Fruit fly (Drosophila melanogaster) whole organism, pupa: ENCODE measurements around the gene ebd2.

Experiments used
- CG10348 ChIP-seq: fragments of 200-800 bp; sonication (Bioruptor generic); IDR thresholded peaks from 2 replicates; pipeline ENCODE4 v1.3.6; 2022; ENCODE audit warnings: missing biosample characterization, missing genetic modification characterization
- CG12605 ChIP-seq: fragments of 200-800 bp; sonication (Bioruptor generic); IDR thresholded peaks from 2 replicates; pipeline ENCODE4 v1.3.6; 2022; ENCODE audit warnings: missing biosample characterization, missing genetic modification characterization
- CG13204 ChIP-seq: fragments of 200-800 bp; sonication (Bioruptor generic); optimal IDR thresholded peaks from 2 replicates; lab custom pipeline; 2018; ENCODE audit warnings: missing biosample characterization, mild to moderate bottlenecking, missing genetic modification characterization, moderate library complexity
- CG14655 ChIP-seq: fragments of 200-800 bp; sonication (Bioruptor generic); optimal IDR thresholded peaks from 3 replicates; lab custom pipeline; 2017; ENCODE audit warnings: mild to moderate bottlenecking, missing biosample characterization, missing genetic modification reagents, missing genetic modification characterization
- CG15710 ChIP-seq: fragments of 200-800 bp; sonication (Bioruptor generic); optimal IDR thresholded peaks from 2 replicates; lab custom pipeline; 2018; ENCODE audit warnings: missing biosample characterization, mild to moderate bottlenecking, missing genetic modification characterization, moderate library complexity
- CG17806 ChIP-seq: fragments of 200-800 bp; sonication (Bioruptor generic); optimal IDR thresholded peaks from 2 replicates; lab custom pipeline; 2018; ENCODE audit warnings: missing biosample characterization, mild to moderate bottlenecking, missing genetic modification characterization, moderate library complexity
- CG32121 ChIP-seq: fragments of 200-800 bp; sonication (Bioruptor generic); IDR thresholded peaks from 2 replicates; pipeline ENCODE4 v1.3.6; 2022; ENCODE audit warnings: missing biosample characterization, missing genetic modification characterization
- CG34367 ChIP-seq: fragments of 200-800 bp; sonication (Bioruptor generic); optimal IDR thresholded peaks from 2 replicates; lab custom pipeline; 2018; ENCODE audit warnings: missing biosample characterization, mild to moderate bottlenecking, missing genetic modification characterization
- CG4496 ChIP-seq: fragments of 200-800 bp; sonication (Bioruptor generic); IDR thresholded peaks from 3 replicates; pipeline ENCODE4 v1.3.6; 2022; ENCODE audit warnings: missing biosample characterization, missing genetic modification characterization
- CG8159 ChIP-seq: fragments of 200-800 bp; sonication (Bioruptor generic); optimal IDR thresholded peaks from 3 replicates; lab custom pipeline; 2018; ENCODE audit warnings: missing biosample characterization, mild to moderate bottlenecking, missing genetic modification characterization, moderate library complexity
- CG8301 ChIP-seq: fragments of 200-800 bp; sonication (Bioruptor generic); optimal IDR thresholded peaks from 2 replicates; lab custom pipeline; 2018; ENCODE audit warnings: missing biosample characterization, mild to moderate bottlenecking, missing genetic modification characterization
- CG9948 ChIP-seq: fragments of 200-800 bp; sonication (Bioruptor generic); optimal IDR thresholded peaks from 2 replicates; lab custom pipeline; 2018; ENCODE audit warnings: missing biosample characterization, mild to moderate bottlenecking, missing genetic modification characterization, moderate library complexity
- D1 ChIP-seq: fragments of 200-800 bp; sonication (Bioruptor generic); optimal IDR thresholded peaks from 2 replicates; lab custom pipeline; 2018; ENCODE audit warnings: missing biosample characterization, mild to moderate bottlenecking, missing genetic modification characterization, moderate library complexity
- EcR ChIP-seq: fragments of 200-800 bp; sonication (Bioruptor generic); optimal IDR thresholded peaks from 3 replicates; lab custom pipeline; 2019; ENCODE audit warnings: missing biosample characterization, missing genetic modification characterization, mild to moderate bottlenecking, moderate library complexity, missing genetic modification reagents
- Ets98B ChIP-seq: fragments of 200-800 bp; sonication (Bioruptor generic); IDR thresholded peaks from 2 replicates; pipeline ENCODE4 v1.3.6; 2022; ENCODE audit warnings: missing biosample characterization, missing genetic modification characterization
- Pif1A ChIP-seq: fragments of 200-800 bp; sonication (Bioruptor generic); optimal IDR thresholded peaks from 3 replicates; lab custom pipeline; 2016; ENCODE audit warnings: missing biosample characterization, missing genetic modification characterization
- Pif1B ChIP-seq: fragments of 200-800 bp; sonication (Bioruptor generic); optimal IDR thresholded peaks from 3 replicates; lab custom pipeline; 2016; ENCODE audit warnings: missing biosample characterization, missing genetic modification characterization
- Snoo ChIP-seq: fragments of 200-800 bp; sonication (Bioruptor generic); optimal IDR thresholded peaks from 3 replicates; lab custom pipeline; 2017; ENCODE audit warnings: missing biosample characterization, mild to moderate bottlenecking, missing genetic modification characterization, inconsistent platforms
- fd96Ca ChIP-seq: fragments of 200-800 bp; sonication (Bioruptor generic); IDR thresholded peaks from 3 replicates; pipeline ENCODE4 v1.3.6; 2022; ENCODE audit warnings: missing biosample characterization, missing genetic modification characterization
- gl ChIP-seq: fragments of 200-800 bp; sonication (Bioruptor generic); optimal IDR thresholded peaks from 2 replicates; lab custom pipeline; 2018; ENCODE audit warnings: missing biosample characterization, mild to moderate bottlenecking, missing genetic modification characterization
- rn ChIP-seq: fragments of 200-800 bp; sonication (Bioruptor generic); IDR thresholded peaks from 2 replicates; pipeline ENCODE4 v1.3.6; 2022; ENCODE audit warnings: missing biosample characterization, missing genetic modification characterization

Gene ebd2

dm6 chr3L:21303659-21304058, 45.4 kb downstream of the ebd2 start:
- no peak for TF ChIP-seq CG8159
- TF ChIP-seq CG17806: no peak
- TF ChIP-seq CG12605 (GFP tag; lab: Robert Waterston, UW): no peak
- no peak for TF ChIP-seq Pif1B (GFP tag; lab: Kevin White, UChicago)
- no peak for TF ChIP-seq CG4496 (GFP tag; lab: Robert Waterston, UW)
- TF ChIP-seq rn: no peak
- TF ChIP-seq Ets98B (GFP tag; lab: Robert Waterston, UW): no peak
- TF ChIP-seq D1 (tag; lab: Kevin White, UChicago): no peak
- TF ChIP-seq gl (tag; lab: Kevin White, UChicago): no peak
- no peak for TF ChIP-seq EcR (GFP tag; lab: Kevin White, UChicago)
- TF ChIP-seq CG32121 (GFP tag; lab: Robert Waterston, UW): no peak
- TF ChIP-seq CG15710 (tag; lab: Kevin White, UChicago): no peak
- no peak for TF ChIP-seq Snoo
- TF ChIP-seq CG9948 (tag; lab: Kevin White, UChicago): no peak
- TF ChIP-seq CG8301: no peak
- TF ChIP-seq CG34367 (tag; lab: Kevin White, UChicago): no peak
- no peak for TF ChIP-seq Pif1A (GFP tag; lab: Kevin White, UChicago)
- TF ChIP-seq CG10348: no peak
- no peak for TF ChIP-seq fd96Ca (GFP tag; lab: Robert Waterston, UW)
- no peak for TF ChIP-seq CG13204 (GFP tag; lab: Kevin White, UChicago)

- peak; percentile 96 for TF ChIP-seq EcR (GFP tag; lab: Kevin White, UChicago)
- peak; percentile 9 for TF ChIP-seq CG13204 (GFP tag; lab: Kevin White, UChicago)
- TF ChIP-seq CG15710 (tag; lab: Kevin White, UChicago): no peak
Observed at dm6 chr3L:21302493-21302892, 46.6 kb downstream of the ebd2 start.

dm6 chr3L:21301737-21302487, 47.2 kb downstream of the ebd2 start:
- peak; percentile 51 for TF ChIP-seq CG15710 (tag; lab: Kevin White, UChicago)
- TF ChIP-seq Snoo: no peak
- TF ChIP-seq CG9948 (tag; lab: Kevin White, UChicago): peak; percentile 8
- TF ChIP-seq EcR (GFP tag; lab: Kevin White, UChicago): peak; percentile 91
- peak; percentile 67 for TF ChIP-seq CG8159

- TF ChIP-seq Pif1B (GFP tag; lab: Kevin White, UChicago): no peak
- TF ChIP-seq CG15710 (tag; lab: Kevin White, UChicago): no peak
- no peak for TF ChIP-seq CG10348
Observed at dm6 chr3L:21300280-21300679, 48.8 kb downstream of the ebd2 start, which contains the start of gene Cpr78Cc. Gene Cpr78Cc, plus strand, starts transcription at chr3L:21300580.

- TF ChIP-seq CG34367 (tag; lab: Kevin White, UChicago) (no peak), D1 (tag; lab: Kevin White, UChicago) (no peak), CG32121 (GFP tag; lab: Robert Waterston, UW) (no peak), CG10348 (no peak), CG4496 (GFP tag; lab: Robert Waterston, UW) (no peak), fd96Ca (GFP tag; lab: Robert Waterston, UW) (no peak), CG12605 (GFP tag; lab: Robert Waterston, UW) (no peak), CG8301 (no peak), CG13204 (GFP tag; lab: Kevin White, UChicago) (no peak), Pif1A (GFP tag; lab: Kevin White, UChicago) (no peak), rn (no peak), CG17806 (no peak), CG14655 (GFP tag; lab: Kevin White, UChicago) (no peak), gl (tag; lab: Kevin White, UChicago) (no peak)
Observed at dm6 chr3L:21299203-21299602, 49.9 kb downstream of the ebd2 start.

- no peak for TF ChIP-seq EcR (GFP tag; lab: Kevin White, UChicago)
- TF ChIP-seq, all 21 proteins: peak for 0
Observed at dm6 chr3L:21298375-21298774, 50.7 kb downstream of the ebd2 start, which contains the start of gene CG43702. Gene CG43702, plus strand, starts transcription at chr3L:21298675.

- TF ChIP-seq Pif1B (GFP tag; lab: Kevin White, UChicago) (no peak), CG8159 (no peak), CG12605 (GFP tag; lab: Robert Waterston, UW) (no peak), Pif1A (GFP tag; lab: Kevin White, UChicago) (no peak), rn (no peak), CG14655 (GFP tag; lab: Kevin White, UChicago) (no peak), CG32121 (GFP tag; lab: Robert Waterston, UW) (no peak), Ets98B (GFP tag; lab: Robert Waterston, UW) (no peak), CG8301 (no peak), CG9948 (tag; lab: Kevin White, UChicago) (no peak), CG34367 (tag; lab: Kevin White, UChicago) (no peak), gl (tag; lab: Kevin White, UChicago) (no peak), fd96Ca (GFP tag; lab: Robert Waterston, UW) (no peak), EcR (GFP tag; lab: Kevin White, UChicago) (no peak), Snoo (no peak), CG15710 (tag; lab: Kevin White, UChicago) (no peak), CG13204 (GFP tag; lab: Kevin White, UChicago) (no peak)
Observed at dm6 chr3L:21297703-21298102, 51.4 kb downstream of the ebd2 start, which contains the start of gene Edg78E. Gene Edg78E, minus strand, starts transcription at chr3L:21297803.
